Fruit fly (Drosophila melanogaster): ENCODE data around the gene CG33783.

The CG33783 gene

dm6 chr3R:10084914-10085313 is 18.3 kb downstream of the CG33783 start (continued):
- TF ChIP-seq CG6808 (GFP tag; optimal IDR thresholded peaks at IDR 0.05) (peak; percentile 12), pdm3 (GFP tag; optimal IDR thresholded peaks at IDR 0.05) (peak; percentile 67), fkh (GFP tag; optimal IDR thresholded peaks at IDR 0.05) (peak; percentile 22), Smox (GFP tag; optimal IDR thresholded peaks at IDR 0.05) (peak; percentile 86), CG7368 (GFP tag; optimal IDR thresholded peaks at IDR 0.05) (peak; percentile 34), CG3032 (tag; optimal IDR thresholded peaks at IDR 0.05) (peak; percentile 52), acj6 (GFP tag; optimal IDR thresholded peaks at IDR 0.05) (peak; percentile 63), Eip93F (GFP tag; optimal IDR thresholded peaks at IDR 0.05) (no peak), CG11762 (GFP tag; optimal IDR thresholded peaks at IDR 0.05; ENCODE audit: insufficient read depth) (no peak), topi (GFP tag; optimal IDR thresholded peaks at IDR 0.05) (peak; percentile 82), CG34406 (GFP tag; optimal IDR thresholded peaks at IDR 0.05) (peak; percentile 67), lz (GFP tag; optimal IDR thresholded peaks at IDR 0.05) (peak; percentile 88), CG32006 (GFP tag; optimal IDR thresholded peaks at IDR 0.05) (peak; percentile 32), CG1621 (tag; optimal IDR thresholded peaks at IDR 0.05) (peak; percentile 36), Ets96B (tag; optimal IDR thresholded peaks at IDR 0.05) (peak; percentile 41)

dm6 chr3R:10086222-10086621 is 19.7 kb downstream of the CG33783 start:
- peak; percentile 66 for TF ChIP-seq vri (GFP tag; optimal IDR thresholded peaks at IDR 0.05)
- peak in 1 of 2 experiments; percentile 18 for TF ChIP-seq ss (GFP tag; optimal IDR thresholded peaks at IDR 0.05)
- TF ChIP-seq CG8632 (GFP tag; optimal IDR thresholded peaks at IDR 0.05) = no peak

dm6 chr3R:10086683-10087082 is 20.1 kb downstream of the CG33783 start:
- TF ChIP-seq CG11294 (GFP tag; IDR thresholded peaks at IDR 0.05) = 0 out of 2 replicates have a peak, but pooled peaks have one; percentile 9
- TF ChIP-seq Sox14 (GFP tag; optimal IDR thresholded peaks at IDR 0.05) = peak; percentile 3
- TF ChIP-seq CG10669 (GFP tag; optimal IDR thresholded peaks at IDR 0.05) = peak; percentile 7
- peak; percentile 75 for TF ChIP-seq Eip78C (GFP tag)
- no peak for TF ChIP-seq lz (GFP tag; optimal IDR thresholded peaks at IDR 0.05)
- no peak for TF ChIP-seq CG3919 (GFP tag; optimal IDR thresholded peaks at IDR 0.05)
- TF ChIP-seq acj6 (GFP tag; optimal IDR thresholded peaks at IDR 0.05) = peak; percentile 3

dm6 chr3R:10087206-10087927 is 20.8 kb downstream of the CG33783 start:
- TF ChIP-seq Eip78C (GFP tag) = peak; percentile 98
- TF ChIP-seq CG16779 (tag; optimal IDR thresholded peaks at IDR 0.05) = peak; percentile 66
- no peak for TF ChIP-seq CG6854 (GFP tag; optimal IDR thresholded peaks at IDR 0.05)
- peak; percentile 88 for TF ChIP-seq CG3032 (tag; optimal IDR thresholded peaks at IDR 0.05)
- TF ChIP-seq CG10631 (GFP tag; optimal IDR thresholded peaks at IDR 0.05) = peak; percentile 95
- TF ChIP-seq CG8119 (GFP tag; IDR thresholded peaks at IDR 0.05) = peak; percentile 91
- TF ChIP-seq fd59A (GFP tag; optimal IDR thresholded peaks at IDR 0.05) = peak; percentile 90
- peak; percentile 96 for TF ChIP-seq CG6163 (GFP tag; IDR thresholded peaks at IDR 0.05)
- TF ChIP-seq Sox102F (GFP tag; optimal IDR thresholded peaks at IDR 0.05) = peak; percentile 81
- TF ChIP-seq salr (GFP tag; optimal IDR thresholded peaks at IDR 0.05) = peak; percentile 90 to 91
- peak; percentile 95 for TF ChIP-seq acj6 (GFP tag; optimal IDR thresholded peaks at IDR 0.05)
- TF ChIP-seq topi (GFP tag; optimal IDR thresholded peaks at IDR 0.05) = peak; percentile 87
- TF ChIP-seq CG11902 (GFP tag; optimal IDR thresholded peaks at IDR 0.05) = peak; percentile 85
- TF ChIP-seq CG6276 (GFP tag; optimal IDR thresholded peaks at IDR 0.05) = peak; percentile 66
- TF ChIP-seq CG7368 (GFP tag; optimal IDR thresholded peaks at IDR 0.05) = peak; percentile 91
- TF ChIP-seq Sox14 (GFP tag; optimal IDR thresholded peaks at IDR 0.05) = peak; percentile 91
- peak; percentile 88 for TF ChIP-seq CG1621 (tag; optimal IDR thresholded peaks at IDR 0.05)
- peak; percentile 85 for TF ChIP-seq dsx (GFP tag; optimal IDR thresholded peaks at IDR 0.05; ENCODE audit: poor library complexity, severe bottlenecking)
- TF ChIP-seq CG10669 (GFP tag; optimal IDR thresholded peaks at IDR 0.05) = peak; percentile 88
- TF ChIP-seq fd85E (GFP tag; optimal IDR thresholded peaks at IDR 0.05) = peak; percentile 51
- TF ChIP-seq Gug (GFP tag; IDR thresholded peaks at IDR 0.05) = peak; percentile 93
- peak; percentile 95 for TF ChIP-seq pdm3 (GFP tag; optimal IDR thresholded peaks at IDR 0.05)
- peak; percentile 39 for TF ChIP-seq Eip93F (GFP tag; optimal IDR thresholded peaks at IDR 0.05)
- peak; percentile 82 for TF ChIP-seq CG8319 (GFP tag; optimal IDR thresholded peaks at IDR 0.05)
- TF ChIP-seq CG4318 (GFP tag; optimal IDR thresholded peaks at IDR 0.05) = peak; percentile 78
- peak; percentile 94 for TF ChIP-seq OdsH (GFP tag; optimal IDR thresholded peaks at IDR 0.05)
- peak; percentile 78 for TF ChIP-seq Ets21C (GFP tag; optimal IDR thresholded peaks at IDR 0.05)
- TF ChIP-seq CG3919 (GFP tag; optimal IDR thresholded peaks at IDR 0.05) = peak; percentile 95
- peak; percentile 85 for TF ChIP-seq cyc (GFP tag; optimal IDR thresholded peaks at IDR 0.05)
- TF ChIP-seq eg (GFP tag; IDR thresholded peaks at IDR 0.05) = peak; percentile 94
- peak; percentile 84 for TF ChIP-seq Smox (GFP tag; optimal IDR thresholded peaks at IDR 0.05)

All from whole organism, prepupa.